Fruit fly (Drosophila melanogaster): ENCODE data around the gene ppan.

ppan gene

DNA sequence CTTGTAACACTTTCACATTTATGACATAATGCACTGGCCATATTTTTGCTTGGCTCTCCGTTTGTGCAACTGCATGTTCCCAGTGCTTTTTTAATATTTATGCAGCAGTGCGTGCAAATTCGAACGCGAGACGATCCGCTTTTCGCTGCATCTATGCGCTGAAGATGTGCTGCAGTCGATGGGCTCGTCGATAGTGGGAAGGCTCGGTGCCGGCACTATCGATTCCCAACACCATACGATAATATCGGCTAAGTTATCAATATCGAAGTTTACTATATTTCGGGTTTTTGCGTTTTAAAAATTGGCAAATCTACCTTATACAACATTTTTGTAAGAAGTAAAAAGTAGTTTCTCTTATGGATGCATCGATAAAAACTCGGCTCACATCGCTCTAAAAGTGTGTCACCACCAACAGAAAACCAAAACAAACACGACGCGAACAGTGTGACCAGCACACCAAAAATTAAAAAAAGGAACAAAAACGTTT is 18.4 kb upstream of the ppan start, which contains the start of gene RhoGAP93B (continued):
- peak; percentile 88 for TF ChIP-seq ci (GFP tag; IDR thresholded peaks at IDR 0.05)
- TF ChIP-seq eve (GFP tag; optimal IDR thresholded peaks at IDR 0.05): peak in 1 of 2 experiments; percentile 20
- peak; percentile 83 for TF ChIP-seq gfzf (GFP tag; optimal IDR thresholded peaks at IDR 0.05)
- no peak for TF ChIP-seq scrt (GFP tag; optimal IDR thresholded peaks at IDR 0.05)
- peak; percentile 69 for TF ChIP-seq jigr1 (GFP tag; IDR thresholded peaks at IDR 0.05)
- TF ChIP-seq CG4820 (GFP tag; optimal IDR thresholded peaks at IDR 0.05): peak; percentile 56
- peak; percentile 90 for TF ChIP-seq Ada2b (GFP tag; IDR thresholded peaks at IDR 0.05)
- TF ChIP-seq Spps (tag; optimal IDR thresholded peaks at IDR 0.05): peak; percentile 81
- TF ChIP-seq CG12236 (GFP tag; optimal IDR thresholded peaks at IDR 0.05): peak; percentile 57
- peak; percentile 80 for TF ChIP-seq peb (GFP tag; IDR thresholded peaks at IDR 0.05)
- peak; percentile 55; the same call in 1 of the 2 replicates for TF ChIP-seq CkIIα-i1 (GFP tag; IDR thresholded peaks at IDR 0.05)
- peak; percentile 90 for TF ChIP-seq CG15696 (tag; optimal IDR thresholded peaks at IDR 0.05)
- TF ChIP-seq zen2 (GFP tag; IDR thresholded peaks at IDR 0.05; ENCODE audit: partially characterized antibody): peak; percentile 100
- peak; percentile 86 for TF ChIP-seq sug (tag; optimal IDR thresholded peaks at IDR 0.05)
- peak; percentile 90 for TF ChIP-seq CG11085 (GFP tag; IDR thresholded peaks at IDR 0.05)
- peak; percentile 79 for TF ChIP-seq HmgD (GFP tag; optimal IDR thresholded peaks at IDR 0.05)
- peak; percentile 92 for TF ChIP-seq jumu (GFP tag; optimal IDR thresholded peaks at IDR 0.05)
- TF ChIP-seq corto (GFP tag; optimal IDR thresholded peaks at IDR 0.05): no peak
- TF ChIP-seq CG17361 (GFP tag; IDR thresholded peaks at IDR 0.05): peak; percentile 84
- peak; percentile 69 for TF ChIP-seq CG33557 (GFP tag; optimal IDR thresholded peaks at IDR 0.05)
- TF ChIP-seq Camta (GFP tag; optimal IDR thresholded peaks at IDR 0.05): peak; percentile 76
- TF ChIP-seq ttk (GFP tag; IDR thresholded peaks at IDR 0.05): peak; percentile 89
- TF ChIP-seq CG6654 (GFP tag; optimal IDR thresholded peaks at IDR 0.05): peak; percentile 32
- TF ChIP-seq caup (GFP tag; optimal IDR thresholded peaks at IDR 0.05; ENCODE audit: severe bottlenecking): peak; percentile 85
- TF ChIP-seq CG12155 (GFP tag; optimal IDR thresholded peaks at IDR 0.05): peak; percentile 79
- TF ChIP-seq twi (tag; optimal IDR thresholded peaks at IDR 0.05): peak; percentile 54
- peak; percentile 81 for TF ChIP-seq CG14050 (GFP tag; IDR thresholded peaks at IDR 0.05)
- peak; percentile 37 for TF ChIP-seq CG9437 (GFP tag; optimal IDR thresholded peaks at IDR 0.05)
- peak; percentile 90 for TF ChIP-seq ssp (GFP tag; IDR thresholded peaks at IDR 0.05)
- peak; percentile 84 for TF ChIP-seq E2f2 (GFP tag; IDR thresholded peaks at IDR 0.05)
- TF ChIP-seq Trl (optimal IDR thresholded peaks at IDR 0.05): no peak
- TF ChIP-seq Trl (GFP tag; optimal IDR thresholded peaks at IDR 0.05): peak; percentile 86
- peak; percentile 100 for TF ChIP-seq Dll (GFP tag; IDR thresholded peaks at IDR 0.05; ENCODE audit: partially characterized antibody)
- peak; percentile 79 for TF ChIP-seq Lim3 (GFP tag; IDR thresholded peaks at IDR 0.05)
- peak; percentile 83 for TF ChIP-seq CG11398 (GFP tag; optimal IDR thresholded peaks at IDR 0.05)
- TF ChIP-seq Oli (tag; optimal IDR thresholded peaks at IDR 0.05): peak; percentile 63
- peak; percentile 53 for TF ChIP-seq exex (tag; optimal IDR thresholded peaks at IDR 0.05)
- peak; percentile 100 for TF ChIP-seq vnd (GFP tag; IDR thresholded peaks at IDR 0.05; ENCODE audit: partially characterized antibody)
- peak; percentile 81 for TF ChIP-seq Antp (GFP tag; optimal IDR thresholded peaks at IDR 0.05)
- no peak for TF ChIP-seq Kr (GFP tag; optimal IDR thresholded peaks at IDR 0.05)
- TF ChIP-seq CG8281 (tag; optimal IDR thresholded peaks at IDR 0.05): peak; percentile 26
- peak; percentile 100 for TF ChIP-seq sna (GFP tag; IDR thresholded peaks at IDR 0.05; ENCODE audit: partially characterized antibody)
- peak; percentile 36 for TF ChIP-seq HHEX (GFP tag; optimal IDR thresholded peaks at IDR 0.05)
- TF ChIP-seq Deaf1 (tag; optimal IDR thresholded peaks at IDR 0.05): no peak
- TF ChIP-seq tio (GFP tag; optimal IDR thresholded peaks at IDR 0.05): no peak
- no peak for TF ChIP-seq vfl (GFP tag; optimal IDR thresholded peaks at IDR 0.05)
- peak in 1 of 2 experiments; percentile 29 for TF ChIP-seq tll (GFP tag; optimal IDR thresholded peaks at IDR 0.05)
- TF ChIP-seq CG7928 (GFP tag; optimal IDR thresholded peaks at IDR 0.05): peak; percentile 44
- TF ChIP-seq CG14667 (GFP tag; IDR thresholded peaks at IDR 0.05): peak; percentile 91
- peak; percentile 75 to 89 for TF ChIP-seq Hr51 (GFP tag; optimal IDR thresholded peaks at IDR 0.05)
